Fruit fly (Drosophila melanogaster): Measurements from ENCODE around the gene atms.

- TF ChIP-seq CG15011 (GFP tag; optimal IDR thresholded peaks at IDR 0.05) (no peak), CG16863 (GFP tag; optimal IDR thresholded peaks at IDR 0.05) (no peak), crc (GFP tag; optimal IDR thresholded peaks at IDR 0.05) (no peak)
Observed at dm6 chr3R:4731006-4731405, 18.8 kb upstream of the atms start.
